Worm (Caenorhabditis elegans) whole organism, L2 larva: ENCODE data around the gene D1044.4.

Source experiments
- ZK546.5 ChIP-seq: sonication (generic microtip); optimal IDR thresholded peaks from 2 replicates; lab custom pipeline; 2017; ENCODE audit warnings: missing biosample characterization, missing genetic modification characterization
- dmd-4 ChIP-seq: sonication (generic microtip); optimal IDR thresholded peaks from 2 replicates; lab custom pipeline; 2017; ENCODE audit warnings: missing biosample characterization, missing genetic modification characterization
- egl-27 ChIP-seq: sonication (generic microtip); optimal IDR thresholded peaks from 3 replicates; lab custom pipeline; 2017; ENCODE audit warnings: missing biosample characterization, missing genetic modification reagents, missing genetic modification characterization

- TF ChIP-seq egl-27 (tag; lab: Kevin White, UChicago), result no peak
- no peak for TF ChIP-seq ZK546.5 (tag; lab: Kevin White, UChicago)
- TF ChIP-seq dmd-4 (tag; lab: Kevin White, UChicago), result no peak
These were observed 26.7 kb downstream of the D1044.4 start, which contains the start of gene R02F2.8 for ce11 chrIII:5495168-5495567.
